Worm (Caenorhabditis elegans): Measurements from ENCODE around the gene sre-6.
A peak's percentile ranks its signal among the peaks of the same experiment; 100 is the strongest.

DNA sequence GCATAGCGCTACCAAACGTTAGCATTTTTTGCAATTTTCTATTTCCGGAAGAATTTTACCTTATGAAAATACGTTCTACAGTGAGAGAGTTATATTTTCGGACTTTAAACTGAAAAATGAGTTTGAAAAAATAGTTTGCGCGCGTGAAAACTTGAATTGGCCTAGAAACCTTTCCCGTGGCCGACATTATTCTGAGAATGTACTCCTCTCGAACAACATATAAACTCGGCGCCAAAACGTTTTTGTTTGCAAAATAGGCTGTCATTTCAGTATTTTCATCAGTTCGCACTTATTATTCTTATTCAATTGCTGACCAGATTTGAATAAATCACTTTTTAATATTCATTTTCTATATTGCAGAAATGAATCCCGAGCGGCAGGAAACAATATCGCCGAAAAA lies 25.8 kb downstream of the sre-6 start, which contains the start of the genes mre-11 and wdr-5.3:
- peak; percentile 90 for TF ChIP-seq lir-3 (tag; optimal IDR thresholded peaks at IDR 0.05; ENCODE audit: poor library complexity)
- no peak for TF ChIP-seq mab-9 (GFP tag; IDR thresholded peaks at IDR 0.05)
- peak; percentile 85 to 92 for TF ChIP-seq lin-35 (GFP tag; optimal IDR thresholded peaks at IDR 0.05)
